Worm (Caenorhabditis elegans) whole organism, mixed stage, embryonic: Measurements from ENCODE around the gene C03G6.17.
"Not testable (repeated sequence)": the region's sequence is repeated elsewhere in the genome, so short reads cannot be mapped to it uniquely, and the experiment has no call there.

ENCODE experiments used
- M03D4.4 ChIP-seq: sonication (generic microtip); optimal IDR thresholded peaks from 2 replicates; lab custom pipeline; 2017; ENCODE audit warnings: mild to moderate bottlenecking, missing genetic modification characterization, missing compliant biosample characterization
- bed-3 ChIP-seq: fragments of 200-800 bp; sonication (Bioruptor generic); optimal IDR thresholded peaks from 3 replicates; lab custom pipeline; 2018; ENCODE audit warnings: mild to moderate bottlenecking, missing genetic modification characterization, moderate library complexity, missing compliant biosample characterization
- blmp-1 ChIP-seq: fragments of 150-350 bp; optimal IDR thresholded peaks from 2 replicates; lab custom pipeline; 2014; ENCODE audit warnings: missing biosample characterization, missing genetic modification characterization
- ceh-39 ChIP-seq: fragments of 150-350 bp; optimal IDR thresholded peaks from 2 replicates; lab custom pipeline; 2014; ENCODE audit warnings: missing biosample characterization, missing genetic modification characterization
- ceh-43 ChIP-seq: fragments of 200-800 bp; sonication (Bioruptor generic); optimal IDR thresholded peaks from 2 replicates; lab custom pipeline; 2018; ENCODE audit warnings: mild to moderate bottlenecking, missing genetic modification characterization, moderate library complexity, missing compliant biosample characterization
- ceh-83 ChIP-seq: fragments of 200-800 bp; sonication (Bioruptor generic); optimal IDR thresholded peaks from 2 replicates; lab custom pipeline; 2018; ENCODE audit warnings: mild to moderate bottlenecking, missing genetic modification characterization, missing compliant biosample characterization
- ces-1 ChIP-seq: fragments of 150-350 bp; optimal IDR thresholded peaks from 2 replicates; lab custom pipeline; 2014; ENCODE audit warnings: missing biosample characterization, missing genetic modification reagents, missing genetic modification characterization
- drap-1 ChIP-seq: fragments of 200-800 bp; sonication (Bioruptor generic); optimal IDR thresholded peaks from 3 replicates; lab custom pipeline; 2018; ENCODE audit warnings: mild to moderate bottlenecking, missing genetic modification characterization, missing compliant biosample characterization
- elt-1 ChIP-seq: sonication (generic microtip); optimal IDR thresholded peaks from 2 replicates; lab custom pipeline; 2017; ENCODE audit warnings: missing genetic modification characterization, mild to moderate bottlenecking, missing compliant biosample characterization, antibody characterized with exemption, moderate library complexity, borderline replicate concordance; ENCODE audit not compliant: insufficient read depth
- elt-3 ChIP-seq: fragments of 150-350 bp; optimal IDR thresholded peaks from 2 replicates; lab custom pipeline; 2014; ENCODE audit warnings: missing biosample characterization, missing genetic modification characterization
- flh-1 ChIP-seq: fragments of 200-800 bp; sonication (Bioruptor generic); optimal IDR thresholded peaks from 2 replicates; lab custom pipeline; 2018; ENCODE audit warnings: mild to moderate bottlenecking, missing genetic modification characterization, moderate library complexity, missing compliant biosample characterization
- ham-2 ChIP-seq: fragments of 200-800 bp; sonication (Bioruptor generic); optimal IDR thresholded peaks from 2 replicates; lab custom pipeline; 2018; ENCODE audit warnings: mild to moderate bottlenecking, missing genetic modification characterization, missing compliant biosample characterization
- hlh-1 ChIP-seq: fragments of 150-350 bp; optimal IDR thresholded peaks from 2 replicates; lab custom pipeline; 2014; ENCODE audit warnings: missing biosample characterization, missing genetic modification reagents, missing genetic modification characterization
- lin-32 ChIP-seq: fragments of 200-800 bp; sonication (Bioruptor generic); optimal IDR thresholded peaks from 2 replicates; lab custom pipeline; 2018; ENCODE audit warnings: mild to moderate bottlenecking, missing genetic modification characterization, missing compliant biosample characterization
- lsy-2 ChIP-seq: fragments of 150-350 bp; optimal IDR thresholded peaks from 2 replicates; lab custom pipeline; 2014; ENCODE audit warnings: missing biosample characterization, missing genetic modification characterization
- mab-5 ChIP-seq: fragments of 150-350 bp; optimal IDR thresholded peaks from 2 replicates; lab custom pipeline; 2014; ENCODE audit warnings: missing biosample characterization, missing genetic modification characterization
- mep-1 ChIP-seq: fragments of 150-350 bp; optimal IDR thresholded peaks from 2 replicates; lab custom pipeline; 2017; ENCODE audit warnings: missing biosample characterization, missing genetic modification reagents, missing genetic modification characterization, inconsistent platforms
- mls-2 ChIP-seq: sonication (generic microtip); optimal IDR thresholded peaks from 2 replicates; lab custom pipeline; 2016; ENCODE audit warnings: mild to moderate bottlenecking, missing genetic modification characterization, moderate library complexity, missing compliant biosample characterization
- nhr-12 ChIP-seq: fragments of 150-350 bp; optimal IDR thresholded peaks from 2 replicates; lab custom pipeline; 2014; ENCODE audit warnings: missing biosample characterization, missing genetic modification characterization
- nhr-2 ChIP-seq: fragments of 150-350 bp; optimal IDR thresholded peaks from 2 replicates; lab custom pipeline; 2014; ENCODE audit warnings: missing biosample characterization, missing genetic modification characterization
- nhr-237 ChIP-seq: fragments of 150-350 bp; optimal IDR thresholded peaks from 2 replicates; lab custom pipeline; 2014; ENCODE audit warnings: missing biosample characterization, missing genetic modification characterization
- nhr-28 ChIP-seq: fragments of 150-350 bp; optimal IDR thresholded peaks from 2 replicates; lab custom pipeline; 2014; ENCODE audit warnings: missing biosample characterization, missing genetic modification characterization
- nhr-76 ChIP-seq: sonication (generic microtip); optimal IDR thresholded peaks from 2 replicates; lab custom pipeline; 2017; ENCODE audit warnings: missing biosample characterization, missing genetic modification characterization
- pha-4 ChIP-seq: fragments of 150-350 bp; optimal IDR thresholded peaks from 2 replicates; lab custom pipeline; 2018; ENCODE audit warnings: missing biosample characterization, missing genetic modification reagents, missing genetic modification characterization
- sem-2 ChIP-seq: fragments of 200-800 bp; sonication (Bioruptor generic); optimal IDR thresholded peaks from 2 replicates; lab custom pipeline; 2018; ENCODE audit warnings: mild to moderate bottlenecking, missing genetic modification characterization, missing compliant biosample characterization
- snpc-4 ChIP-seq: fragments of 150-350 bp; optimal IDR thresholded peaks from 2 replicates; lab custom pipeline; 2014; ENCODE audit warnings: missing biosample characterization, missing genetic modification characterization
- sptf-1 ChIP-seq: sonication (generic microtip); optimal IDR thresholded peaks from 2 replicates; lab custom pipeline; 2017; ENCODE audit warnings: mild to moderate bottlenecking, missing genetic modification characterization, moderate library complexity, missing compliant biosample characterization
- tbx-8 ChIP-seq: fragments of 200-800 bp; sonication (Bioruptor generic); optimal IDR thresholded peaks from 2 replicates; lab custom pipeline; 2018; ENCODE audit warnings: mild to moderate bottlenecking, missing genetic modification characterization, moderate library complexity, missing compliant biosample characterization
- unc-120 ChIP-seq: sonication (generic microtip); optimal IDR thresholded peaks from 2 replicates; lab custom pipeline; 2017; ENCODE audit warnings: missing genetic modification characterization, missing compliant biosample characterization; ENCODE audit not compliant: poor library complexity, severe bottlenecking
- unc-39 ChIP-seq: fragments of 150-350 bp; optimal IDR thresholded peaks from 2 replicates; lab custom pipeline; 2014; ENCODE audit warnings: missing biosample characterization, missing genetic modification characterization
- unc-62 ChIP-seq: fragments of 150-350 bp; optimal IDR thresholded peaks from 2 replicates; lab custom pipeline; 2014; ENCODE audit warnings: missing biosample characterization, missing genetic modification reagents, missing genetic modification characterization
- zip-8 ChIP-seq: fragments of 150-350 bp; optimal IDR thresholded peaks from 2 replicates; lab custom pipeline; 2014; ENCODE audit warnings: missing biosample characterization, missing genetic modification characterization
- ztf-11 ChIP-seq: fragments of 150-350 bp; optimal IDR thresholded peaks from 2 replicates; lab custom pipeline; 2014; ENCODE audit warnings: missing biosample characterization, missing genetic modification characterization

The C03G6.17 gene

ce11 chrV:7352186-7353053, 28.5 kb downstream of the C03G6.17 start, which contains the start of the genes srh-231 and srh-275:
Gene srh-231, minus strand, starts transcription at chrV:7352236.
Gene srh-275, plus strand, starts transcription at chrV:7353003.
- TF ChIP-seq sem-2 (GFP tag; lab: Kevin White, UChicago), result no peak
- no peak for TF ChIP-seq lsy-2 (tag; lab: Kevin White, UChicago)
- no peak for TF ChIP-seq snpc-4 (tag; lab: Kevin White, UChicago)
- TF ChIP-seq ces-1 (GFP tag; lab: Kevin White, UChicago), result no peak
- TF ChIP-seq tbx-8 (GFP tag; lab: Kevin White, UChicago), result no peak
- TF ChIP-seq mep-1 (tag; lab: Kevin White, UChicago), result no peak
- no peak for TF ChIP-seq elt-3
- no peak for TF ChIP-seq unc-39 (tag; lab: Kevin White, UChicago)
- TF ChIP-seq blmp-1 (tag; lab: Kevin White, UChicago), result no peak
- TF ChIP-seq unc-120, result no peak
- no peak for TF ChIP-seq ceh-83 (GFP tag; lab: Kevin White, UChicago)
- TF ChIP-seq nhr-2, result no peak
- no peak for TF ChIP-seq mab-5 (tag; lab: Kevin White, UChicago)

DNA sequence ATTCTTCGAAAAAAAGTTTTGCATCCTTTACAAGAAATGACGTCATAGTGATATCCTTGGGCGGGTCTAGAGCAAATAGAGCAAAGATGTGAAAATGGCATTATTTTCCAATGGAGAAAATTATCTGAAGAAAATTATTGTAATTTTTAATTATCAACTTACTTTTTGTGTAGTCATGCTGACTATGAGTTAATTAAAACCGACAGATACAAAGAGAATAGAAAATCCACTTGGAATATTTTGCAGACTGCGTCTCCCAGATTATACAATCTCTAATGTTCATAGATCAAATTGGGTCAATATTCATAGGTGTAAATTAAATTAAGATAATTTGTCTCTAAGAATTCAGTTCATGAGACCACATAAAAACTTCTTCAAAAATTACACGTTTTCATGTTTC, 31.4 kb downstream of the C03G6.17 start, which contains the start of gene nhr-149:
nhr-149 (minus strand) TSS at position 101 of the 400 bp plus-strand sequence.
- TF ChIP-seq zip-8 (peak; percentile 53), nhr-2 (no peak)

DNA sequence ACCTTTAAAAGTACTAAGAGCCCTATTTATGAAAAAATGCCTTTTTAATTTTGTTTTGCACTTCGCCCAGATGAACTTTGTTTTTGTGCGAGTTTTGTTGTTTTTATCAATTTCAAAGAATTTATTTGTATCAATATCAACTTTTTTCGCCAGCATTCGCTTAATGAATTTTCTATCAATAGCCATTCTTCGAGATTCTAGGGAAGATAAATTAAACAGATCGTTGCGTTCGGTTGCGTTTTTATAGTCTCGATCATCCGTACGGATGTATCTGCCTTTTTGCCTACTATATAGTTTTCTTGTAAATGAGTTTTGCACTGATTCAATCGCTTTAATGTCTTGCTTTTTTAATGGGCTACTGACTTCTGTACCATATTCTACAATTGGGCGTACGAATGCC, 35.4 kb downstream of the C03G6.17 start, which contains the start of gene nhr-147:
nhr-147 (plus strand) TSS at position 301 of the 400 bp plus-strand sequence.
- not testable (repeated sequence) for TF ChIP-seq unc-62, ham-2, ces-1 (GFP tag; lab: Kevin White, UChicago)
- TF ChIP-seq, all 35 proteins: peak for 0; not testable (repeated sequence) for 35

ce11 chrV:7343522-7343921, 37.4 kb downstream of the C03G6.17 start, which contains the start of gene srh-244:
Gene srh-244, plus strand, starts transcription at chrV:7343822.
- TF ChIP-seq lsy-2 (tag; lab: Kevin White, UChicago) (no peak), mab-5 (tag; lab: Kevin White, UChicago) (no peak), blmp-1 (tag; lab: Kevin White, UChicago) (no peak), mls-2 (tag; lab: Kevin White, UChicago) (no peak), M03D4.4 (tag; lab: Kevin White, UChicago) (no peak), unc-39 (tag; lab: Kevin White, UChicago) (no peak), lin-32 (GFP tag; lab: Kevin White, UChicago) (no peak), hlh-1 (tag; lab: Kevin White, UChicago) (no peak), nhr-237 (tag; lab: Kevin White, UChicago) (no peak), elt-1 (tag; lab: Kevin White, UChicago) (no peak), snpc-4 (tag; lab: Kevin White, UChicago) (no peak), pha-4 (tag; lab: Kevin White, UChicago) (no peak), flh-1 (GFP tag; lab: Kevin White, UChicago) (no peak), nhr-12 (no peak), elt-3 (no peak), nhr-76 (tag; lab: Kevin White, UChicago) (no peak)

DNA sequence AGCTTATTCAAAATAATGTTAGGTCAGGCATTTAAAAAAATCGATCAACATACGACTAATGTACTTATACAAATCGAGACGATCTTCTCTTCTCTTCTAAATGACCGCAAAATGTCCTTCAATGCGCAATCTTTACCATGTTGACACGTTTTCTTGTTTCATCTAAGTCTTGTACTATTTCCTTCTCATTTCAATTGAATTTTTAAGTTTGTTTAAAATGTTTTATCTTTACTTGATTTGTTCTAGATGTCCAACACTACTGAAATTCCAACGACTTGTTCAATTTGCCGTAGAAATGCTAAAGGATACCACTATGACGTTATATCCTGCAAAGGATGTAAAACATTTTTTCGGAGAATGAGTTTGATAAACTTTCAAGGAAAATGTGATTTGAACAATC, 39.0 kb downstream of the C03G6.17 start, which contains the start of the genes nhr-263 and nhr-148:
nhr-263 (minus strand) TSS at position 101 of the 400 bp plus-strand sequence.
nhr-148 (plus strand) TSS at position 215 of the 400 bp plus-strand sequence.
- no peak for TF ChIP-seq bed-3 (GFP tag; lab: Kevin White, UChicago)
- TF ChIP-seq zip-8, result no peak
- TF ChIP-seq sptf-1 (tag; lab: Kevin White, UChicago), result no peak
- no peak for TF ChIP-seq lin-32 (GFP tag; lab: Kevin White, UChicago)
- no peak for TF ChIP-seq nhr-12
- TF ChIP-seq ceh-39 (tag; lab: Kevin White, UChicago), result no peak
- no peak for TF ChIP-seq sem-2 (GFP tag; lab: Kevin White, UChicago)
- no peak for TF ChIP-seq hlh-1 (tag; lab: Kevin White, UChicago)
- TF ChIP-seq ceh-43 (GFP tag; lab: Kevin White, UChicago), result no peak
- no peak for TF ChIP-seq flh-1 (GFP tag; lab: Kevin White, UChicago)
- TF ChIP-seq unc-39 (tag; lab: Kevin White, UChicago), result no peak
- no peak for TF ChIP-seq unc-120
- no peak for TF ChIP-seq nhr-2
- TF ChIP-seq ztf-11 (tag; lab: Kevin White, UChicago), result no peak
- TF ChIP-seq snpc-4 (tag; lab: Kevin White, UChicago), result no peak
- no peak for TF ChIP-seq mab-5 (tag; lab: Kevin White, UChicago)
- TF ChIP-seq nhr-237 (tag; lab: Kevin White, UChicago), result no peak
- TF ChIP-seq nhr-28 (tag; lab: Kevin White, UChicago), result no peak
- TF ChIP-seq M03D4.4 (tag; lab: Kevin White, UChicago), result no peak
- no peak for TF ChIP-seq drap-1 (GFP tag; lab: Kevin White, UChicago)
